Worm (Caenorhabditis elegans): ENCODE results near the gene npr-26.

DNA sequence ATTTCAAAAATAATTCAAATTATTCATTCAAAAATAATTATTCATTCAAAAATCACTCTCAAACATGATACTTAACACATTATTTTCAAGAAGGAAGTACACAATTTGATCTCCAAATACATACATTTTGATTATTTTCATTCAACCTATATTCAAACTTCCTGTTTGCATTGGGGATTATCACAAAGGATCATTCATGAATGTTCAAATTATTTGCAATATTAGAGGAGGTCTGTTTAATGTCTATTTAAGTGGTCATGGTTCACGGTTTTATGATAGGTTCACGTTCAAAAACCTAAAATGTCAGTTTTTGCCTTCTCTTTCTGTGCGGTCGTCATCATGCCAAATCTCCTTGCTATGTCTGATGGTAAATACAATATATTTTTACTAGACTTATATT is 56.5 kb downstream of the npr-26 start, which contains the start of gene clec-202:
- TF ChIP-seq ztf-23 (GFP tag; IDR thresholded peaks at IDR 0.05), result no peak
- TF ChIP-seq tab-1 (GFP tag; IDR thresholded peaks at IDR 0.05), result no peak
- TF ChIP-seq klf-2 (GFP tag; conservative IDR thresholded peaks at IDR 0.05), result no peak
- TF ChIP-seq T22C8.4 (GFP tag; IDR thresholded peaks at IDR 0.05), result no peak
- TF ChIP-seq flt-1 (GFP tag; IDR thresholded peaks at IDR 0.05), result no peak
- no peak for TF ChIP-seq ref-1 (GFP tag; conservative IDR thresholded peaks at IDR 0.05)

Measured in whole organism, midembryonic.